Fruit fly (Drosophila melanogaster): Measurements from ENCODE around the gene Acbp1.

Gene Acbp1

DNA sequence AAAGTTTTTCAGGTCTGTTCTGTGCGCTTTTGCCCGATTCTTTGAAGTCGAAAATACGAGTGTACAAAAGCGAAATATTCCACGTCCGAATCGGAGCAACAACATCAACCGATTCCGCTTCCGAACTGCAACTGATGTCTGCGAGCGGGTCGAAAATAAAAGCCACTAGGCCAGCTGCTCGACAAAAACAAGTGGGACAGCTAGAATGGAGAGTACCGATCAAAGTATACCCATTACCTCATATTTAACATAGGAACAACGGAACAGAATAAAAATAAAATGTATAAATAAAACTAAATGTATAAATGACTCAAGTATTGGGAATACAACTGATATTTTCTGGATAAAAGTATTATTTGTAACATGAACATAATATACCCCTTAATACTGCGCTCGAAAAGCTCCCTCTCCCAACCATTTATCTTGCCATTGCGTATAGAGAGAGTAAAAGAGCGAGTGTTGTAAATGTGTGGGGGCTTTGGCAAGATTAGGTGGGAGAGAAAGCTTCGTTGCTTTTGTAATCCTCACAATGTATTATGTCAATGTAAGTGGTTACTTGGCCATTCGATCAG, 42.8 kb upstream of the Acbp1 start, which contains the start of gene SLC5A11 (continued):
- TF ChIP-seq pita (GFP tag; optimal IDR thresholded peaks at IDR 0.05) (no peak), zen (tag; optimal IDR thresholded peaks at IDR 0.05) (peak; percentile 80), CG15269 (tag; optimal IDR thresholded peaks at IDR 0.05) (peak; percentile 97), tna (GFP tag; IDR thresholded peaks at IDR 0.05; ENCODE audit: partially characterized antibody) (no peak), chn (GFP tag; optimal IDR thresholded peaks at IDR 0.05) (peak; percentile 79), Gug (GFP tag; IDR thresholded peaks at IDR 0.05) (peak; percentile 87), br (optimal IDR thresholded peaks at IDR 0.05) (no peak), CHES-1-like (GFP tag; optimal IDR thresholded peaks at IDR 0.05) (peak; percentile 54), sim (GFP tag; IDR thresholded peaks at IDR 0.05) (peak; percentile 94), shn (GFP tag; optimal IDR thresholded peaks at IDR 0.05) (peak; percentile 56), scrt (GFP tag; optimal IDR thresholded peaks at IDR 0.05) (peak; percentile 96), CG3726 (GFP tag; IDR thresholded peaks at IDR 0.05) (peak; percentile 98), zen2 (GFP tag; IDR thresholded peaks at IDR 0.05; ENCODE audit: partially characterized antibody) (no peak), GATAe (GFP tag; conservative IDR thresholded peaks at IDR 0.05) (peak; percentile 92), CG6272 (GFP tag; IDR thresholded peaks at IDR 0.05) (peak; percentile 93), Gsc (GFP tag; IDR thresholded peaks at IDR 0.05) (no peak), CG34224 (GFP tag; IDR thresholded peaks at IDR 0.05; ENCODE audit: partially characterized antibody) (no peak), Mad (GFP tag; optimal IDR thresholded peaks at IDR 0.05) (peak; percentile 53), CG2889 (GFP tag; IDR thresholded peaks at IDR 0.05) (peak; percentile 91), CG14860 (GFP tag; IDR thresholded peaks at IDR 0.05; ENCODE audit: partially characterized antibody) (0 out of 3 replicates have a peak, but pooled peaks have one; percentile 12), CG3407 (GFP tag; optimal IDR thresholded peaks at IDR 0.05) (peak; percentile 86), twi (tag; optimal IDR thresholded peaks at IDR 0.05) (peak; percentile 72), ftz-f1 (GFP tag; optimal IDR thresholded peaks at IDR 0.05) (no peak), odd (GFP tag; optimal IDR thresholded peaks at IDR 0.05) (peak; percentile 95), Blimp-1 (GFP tag; optimal IDR thresholded peaks at IDR 0.05) (peak; percentile 96), Neu2 (GFP tag; optimal IDR thresholded peaks at IDR 0.05; ENCODE audit: borderline replicate concordance) (peak; percentile 80), trem (tag; optimal IDR thresholded peaks at IDR 0.05) (peak; percentile 88), CG6683 (GFP tag; optimal IDR thresholded peaks at IDR 0.05) (peak; percentile 95), ato (GFP tag; IDR thresholded peaks at IDR 0.05; ENCODE audit: partially characterized antibody) (no peak), eyg (GFP tag; optimal IDR thresholded peaks at IDR 0.05) (peak; percentile 96), CG6791 (GFP tag; IDR thresholded peaks at IDR 0.05; ENCODE audit: partially characterized antibody) (no peak), Pdp1 (GFP tag; optimal IDR thresholded peaks at IDR 0.05) (peak; percentile 93 to 98), Usf (GFP tag; optimal IDR thresholded peaks at IDR 0.05) (peak; percentile 96), CG15479 (GFP tag; optimal IDR thresholded peaks at IDR 0.05) (peak; percentile 59), CG7357 (GFP tag; IDR thresholded peaks at IDR 0.05) (peak; percentile 91), Stat92E (GFP tag; optimal IDR thresholded peaks at IDR 0.05) (peak in 1 of 3 experiments; percentile 98), tio (GFP tag; optimal IDR thresholded peaks at IDR 0.05) (peak; percentile 90), her (GFP tag; optimal IDR thresholded peaks at IDR 0.05) (peak; percentile 87), CG17802 (tag; optimal IDR thresholded peaks at IDR 0.05) (peak; percentile 61), CG4328 (GFP tag; optimal IDR thresholded peaks at IDR 0.05) (peak; percentile 93), Lhr (GFP tag; optimal IDR thresholded peaks at IDR 0.05) (peak; percentile 67), CG2129 (GFP tag; IDR thresholded peaks at IDR 0.05; ENCODE audit: partially characterized antibody) (no peak), Scr (GFP tag; IDR thresholded peaks at IDR 0.05; ENCODE audit: partially characterized antibody) (no peak), CG1647 (GFP tag; optimal IDR thresholded peaks at IDR 0.05) (peak; percentile 99), CG32532 (GFP tag; IDR thresholded peaks at IDR 0.05) (peak; percentile 98), ems (GFP tag; optimal IDR thresholded peaks at IDR 0.05) (peak; percentile 99), mld (GFP tag; IDR thresholded peaks at IDR 0.05; ENCODE audit: partially characterized antibody) (no peak), Opbp (GFP tag; IDR thresholded peaks at IDR 0.05; ENCODE audit: partially characterized antibody) (no peak; the same call in 2 of the 3 replicates)

Measured in whole organism, embryonic.